Fruit fly (Drosophila melanogaster) whole organism, pupa: Measurements from ENCODE around the gene fy.
A peak's percentile ranks its signal among the peaks of the same experiment; 100 is the strongest.

Source experiments
- CG10348 ChIP-seq: fragments of 200-800 bp; sonication (Bioruptor generic); IDR thresholded peaks from 2 replicates; pipeline ENCODE4 v1.3.6; 2022; ENCODE audit warnings: missing biosample characterization, missing genetic modification characterization
- CG12605 ChIP-seq: fragments of 200-800 bp; sonication (Bioruptor generic); IDR thresholded peaks from 2 replicates; pipeline ENCODE4 v1.3.6; 2022; ENCODE audit warnings: missing biosample characterization, missing genetic modification characterization
- CG13204 ChIP-seq: fragments of 200-800 bp; sonication (Bioruptor generic); optimal IDR thresholded peaks from 2 replicates; lab custom pipeline; 2018; ENCODE audit warnings: missing biosample characterization, mild to moderate bottlenecking, missing genetic modification characterization, moderate library complexity
- CG14655 ChIP-seq: fragments of 200-800 bp; sonication (Bioruptor generic); optimal IDR thresholded peaks from 3 replicates; lab custom pipeline; 2017; ENCODE audit warnings: mild to moderate bottlenecking, missing biosample characterization, missing genetic modification reagents, missing genetic modification characterization
- CG15710 ChIP-seq: fragments of 200-800 bp; sonication (Bioruptor generic); optimal IDR thresholded peaks from 2 replicates; lab custom pipeline; 2018; ENCODE audit warnings: missing biosample characterization, mild to moderate bottlenecking, missing genetic modification characterization, moderate library complexity
- CG17806 ChIP-seq: fragments of 200-800 bp; sonication (Bioruptor generic); optimal IDR thresholded peaks from 2 replicates; lab custom pipeline; 2018; ENCODE audit warnings: missing biosample characterization, mild to moderate bottlenecking, missing genetic modification characterization, moderate library complexity
- CG32121 ChIP-seq: fragments of 200-800 bp; sonication (Bioruptor generic); IDR thresholded peaks from 2 replicates; pipeline ENCODE4 v1.3.6; 2022; ENCODE audit warnings: missing biosample characterization, missing genetic modification characterization
- CG34367 ChIP-seq: fragments of 200-800 bp; sonication (Bioruptor generic); optimal IDR thresholded peaks from 2 replicates; lab custom pipeline; 2018; ENCODE audit warnings: missing biosample characterization, mild to moderate bottlenecking, missing genetic modification characterization
- CG4496 ChIP-seq: fragments of 200-800 bp; sonication (Bioruptor generic); IDR thresholded peaks from 3 replicates; pipeline ENCODE4 v1.3.6; 2022; ENCODE audit warnings: missing biosample characterization, missing genetic modification characterization
- CG8159 ChIP-seq: fragments of 200-800 bp; sonication (Bioruptor generic); optimal IDR thresholded peaks from 3 replicates; lab custom pipeline; 2018; ENCODE audit warnings: missing biosample characterization, mild to moderate bottlenecking, missing genetic modification characterization, moderate library complexity
- CG8301 ChIP-seq: fragments of 200-800 bp; sonication (Bioruptor generic); optimal IDR thresholded peaks from 2 replicates; lab custom pipeline; 2018; ENCODE audit warnings: missing biosample characterization, mild to moderate bottlenecking, missing genetic modification characterization
- CG9948 ChIP-seq: fragments of 200-800 bp; sonication (Bioruptor generic); optimal IDR thresholded peaks from 2 replicates; lab custom pipeline; 2018; ENCODE audit warnings: missing biosample characterization, mild to moderate bottlenecking, missing genetic modification characterization, moderate library complexity
- D1 ChIP-seq: fragments of 200-800 bp; sonication (Bioruptor generic); optimal IDR thresholded peaks from 2 replicates; lab custom pipeline; 2018; ENCODE audit warnings: missing biosample characterization, mild to moderate bottlenecking, missing genetic modification characterization, moderate library complexity
- EcR ChIP-seq: fragments of 200-800 bp; sonication (Bioruptor generic); optimal IDR thresholded peaks from 3 replicates; lab custom pipeline; 2019; ENCODE audit warnings: missing biosample characterization, missing genetic modification characterization, mild to moderate bottlenecking, moderate library complexity, missing genetic modification reagents
- Ets98B ChIP-seq: fragments of 200-800 bp; sonication (Bioruptor generic); IDR thresholded peaks from 2 replicates; pipeline ENCODE4 v1.3.6; 2022; ENCODE audit warnings: missing biosample characterization, missing genetic modification characterization
- Pif1A ChIP-seq: fragments of 200-800 bp; sonication (Bioruptor generic); optimal IDR thresholded peaks from 3 replicates; lab custom pipeline; 2016; ENCODE audit warnings: missing biosample characterization, missing genetic modification characterization
- Pif1B ChIP-seq: fragments of 200-800 bp; sonication (Bioruptor generic); optimal IDR thresholded peaks from 3 replicates; lab custom pipeline; 2016; ENCODE audit warnings: missing biosample characterization, missing genetic modification characterization
- Snoo ChIP-seq: fragments of 200-800 bp; sonication (Bioruptor generic); optimal IDR thresholded peaks from 3 replicates; lab custom pipeline; 2017; ENCODE audit warnings: missing biosample characterization, mild to moderate bottlenecking, missing genetic modification characterization, inconsistent platforms
- fd96Ca ChIP-seq: fragments of 200-800 bp; sonication (Bioruptor generic); IDR thresholded peaks from 3 replicates; pipeline ENCODE4 v1.3.6; 2022; ENCODE audit warnings: missing biosample characterization, missing genetic modification characterization
- gl ChIP-seq: fragments of 200-800 bp; sonication (Bioruptor generic); optimal IDR thresholded peaks from 2 replicates; lab custom pipeline; 2018; ENCODE audit warnings: missing biosample characterization, mild to moderate bottlenecking, missing genetic modification characterization
- rn ChIP-seq: fragments of 200-800 bp; sonication (Bioruptor generic); IDR thresholded peaks from 2 replicates; pipeline ENCODE4 v1.3.6; 2022; ENCODE audit warnings: missing biosample characterization, missing genetic modification characterization

The fy gene

dm6 chr2L:8403286-8404270, 498 bp upstream of the fy start, which contains the start of gene emb:
Gene emb, plus strand, starts transcription at chr2L:8403573.
- no peak for TF ChIP-seq Pif1B (GFP tag; lab: Kevin White, UChicago)
- peak; percentile 11 for TF ChIP-seq EcR (GFP tag; lab: Kevin White, UChicago)
- TF ChIP-seq CG10348, result no peak
- TF ChIP-seq CG34367 (tag; lab: Kevin White, UChicago), result peak; percentile 39
- peak; percentile 73; the same call in 1 of the 2 replicates for TF ChIP-seq CG12605 (GFP tag; lab: Robert Waterston, UW)
- no peak for TF ChIP-seq Pif1A (GFP tag; lab: Kevin White, UChicago)
- peak; percentile 74 for TF ChIP-seq gl (tag; lab: Kevin White, UChicago)
- no peak for TF ChIP-seq CG13204 (GFP tag; lab: Kevin White, UChicago)
- TF ChIP-seq CG8159 (tag; lab: Kevin White, UChicago), result peak; percentile 49
- TF ChIP-seq Ets98B (GFP tag; lab: Robert Waterston, UW), result 0 out of 2 replicates have a peak, but pooled peaks have one; percentile 36
- peak; percentile 24; the same call in 1 of the 2 replicates for TF ChIP-seq rn (GFP tag; lab: Robert Waterston, UW)
- peak; percentile 72 for TF ChIP-seq CG4496
- TF ChIP-seq CG8301 (tag; lab: Kevin White, UChicago), result no peak
- peak; percentile 3 for TF ChIP-seq CG17806 (tag; lab: Kevin White, UChicago)
- TF ChIP-seq CG32121, result peak; percentile 49; the same call in 1 of the 2 replicates
- no peak for TF ChIP-seq D1
- peak; percentile 50 for TF ChIP-seq fd96Ca (GFP tag; lab: Robert Waterston, UW)
- peak; percentile 35 for TF ChIP-seq CG15710 (tag; lab: Kevin White, UChicago)
- TF ChIP-seq CG14655 (GFP tag; lab: Kevin White, UChicago), result no peak
- peak; percentile 41 for TF ChIP-seq Snoo (tag; lab: Kevin White, UChicago)
- peak; percentile 12 for TF ChIP-seq CG9948

- no peak for TF ChIP-seq CG10348
- TF ChIP-seq gl (tag; lab: Kevin White, UChicago), result no peak
- TF ChIP-seq Pif1B (GFP tag; lab: Kevin White, UChicago), result no peak
- TF ChIP-seq CG8301 (tag; lab: Kevin White, UChicago), result no peak
- TF ChIP-seq Ets98B (GFP tag; lab: Robert Waterston, UW), result no peak
- no peak for TF ChIP-seq CG4496
- no peak for TF ChIP-seq CG8159 (tag; lab: Kevin White, UChicago)
- no peak for TF ChIP-seq EcR (GFP tag; lab: Kevin White, UChicago)
- no peak for TF ChIP-seq CG15710 (tag; lab: Kevin White, UChicago)
- TF ChIP-seq fd96Ca (GFP tag; lab: Robert Waterston, UW), result no peak
- no peak for TF ChIP-seq CG34367 (tag; lab: Kevin White, UChicago)
- TF ChIP-seq D1, result no peak
- no peak for TF ChIP-seq CG12605 (GFP tag; lab: Robert Waterston, UW)
- no peak for TF ChIP-seq Pif1A (GFP tag; lab: Kevin White, UChicago)
- no peak for TF ChIP-seq CG9948
- TF ChIP-seq, all 21 proteins: peak for 0
Observed at dm6 chr2L:8399863-8400598, 3.0 kb downstream of the fy start, which contains the start of gene CG31898. Gene CG31898, plus strand, starts transcription at chr2L:8400421.

dm6 chr2L:8398721-8399120, 4.4 kb downstream of the fy start, which contains the start of gene CG13386:
Gene CG13386, plus strand, starts transcription at chr2L:8399021.
- no peak for TF ChIP-seq CG8301 (tag; lab: Kevin White, UChicago)
- no peak for TF ChIP-seq Pif1A (GFP tag; lab: Kevin White, UChicago)
- TF ChIP-seq CG14655 (GFP tag; lab: Kevin White, UChicago), result no peak
- no peak for TF ChIP-seq Ets98B (GFP tag; lab: Robert Waterston, UW)
- TF ChIP-seq CG15710 (tag; lab: Kevin White, UChicago), result no peak
- TF ChIP-seq Snoo (tag; lab: Kevin White, UChicago), result no peak
- no peak for TF ChIP-seq fd96Ca (GFP tag; lab: Robert Waterston, UW)
- TF ChIP-seq CG12605 (GFP tag; lab: Robert Waterston, UW), result no peak
- no peak for TF ChIP-seq gl (tag; lab: Kevin White, UChicago)

- TF ChIP-seq gl (tag; lab: Kevin White, UChicago), result no peak
Observed at dm6 chr2L:8395996-8396699, 6.9 kb downstream of the fy start, which contains the start of the genes Peritrophin-15a and CG13385. Gene Peritrophin-15a, minus strand, starts transcription at chr2L:8396096. Gene CG13385, plus strand, starts transcription at chr2L:8396649.

dm6 chr2L:8394840-8395239, 8.2 kb downstream of the fy start, which contains the start of gene Peritrophin-15b:
Gene Peritrophin-15b, minus strand, starts transcription at chr2L:8394940.
- no peak for TF ChIP-seq Pif1A (GFP tag; lab: Kevin White, UChicago)
- TF ChIP-seq EcR (GFP tag; lab: Kevin White, UChicago), result no peak
- TF ChIP-seq fd96Ca (GFP tag; lab: Robert Waterston, UW), result no peak
- no peak for TF ChIP-seq CG8159 (tag; lab: Kevin White, UChicago)
- TF ChIP-seq, all 21 proteins: peak for 0
